Fruit fly (Drosophila melanogaster): Measurements from ENCODE around the gene CG32161.

DNA sequence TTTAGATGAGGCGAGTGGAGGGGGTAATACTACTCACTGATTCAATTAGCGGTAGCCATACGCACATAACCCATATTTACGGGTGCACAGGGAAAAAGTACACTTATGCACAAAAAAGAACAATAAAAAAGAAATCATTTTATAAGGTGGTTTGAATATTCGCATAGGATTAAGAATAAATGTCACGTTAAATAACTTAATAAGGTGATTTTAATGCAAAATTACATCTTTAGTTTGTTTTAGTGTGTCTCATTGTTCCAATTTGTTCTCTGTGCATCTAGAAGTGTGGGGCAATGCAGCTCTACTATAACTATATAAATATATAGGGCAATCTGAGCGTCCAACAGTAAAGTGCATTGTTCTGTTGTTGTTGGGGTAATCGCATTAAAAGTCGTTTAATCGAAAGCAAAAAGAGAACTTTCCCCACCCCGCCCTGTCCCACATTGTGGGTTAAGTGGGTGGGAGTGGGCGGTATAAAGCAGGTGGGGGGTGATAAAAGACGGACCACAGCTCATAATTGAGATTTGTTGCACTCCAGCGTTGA is 46.8 kb downstream of the CG32161 start:
- TF ChIP-seq CG13204 (GFP tag; optimal IDR thresholded peaks at IDR 0.05): no peak
- peak; percentile 64 for TF ChIP-seq CG8301 (tag; optimal IDR thresholded peaks at IDR 0.05)
- no peak for TF ChIP-seq Pif1A (GFP tag; optimal IDR thresholded peaks at IDR 0.05)
- peak; percentile 75; the same call in 2 of the 3 replicates for TF ChIP-seq CG4496 (GFP tag; IDR thresholded peaks at IDR 0.05)
- peak; percentile 62 for TF ChIP-seq CG14655 (GFP tag; optimal IDR thresholded peaks at IDR 0.05)
- TF ChIP-seq CG8159 (tag; optimal IDR thresholded peaks at IDR 0.05): peak; percentile 10
- peak; percentile 47 for TF ChIP-seq CG9948 (tag; optimal IDR thresholded peaks at IDR 0.05)
- no peak for TF ChIP-seq gl (tag; optimal IDR thresholded peaks at IDR 0.05)
- peak; percentile 73 for TF ChIP-seq CG32121 (GFP tag; IDR thresholded peaks at IDR 0.05)
- no peak for TF ChIP-seq CG10348 (GFP tag; IDR thresholded peaks at IDR 0.05)
- peak; percentile 59 for TF ChIP-seq EcR (GFP tag; optimal IDR thresholded peaks at IDR 0.05)
- no peak for TF ChIP-seq D1 (tag; optimal IDR thresholded peaks at IDR 0.05)
- no peak for TF ChIP-seq rn (GFP tag; IDR thresholded peaks at IDR 0.05)

Data from whole organism, pupa.